Fruit fly (Drosophila melanogaster) whole organism, pupa: Measurements from ENCODE around the gene CG42660.

ENCODE experiments used
- CG10348 ChIP-seq: fragments of 200-800 bp; sonication (Bioruptor generic); IDR thresholded peaks from 2 replicates; pipeline ENCODE4 v1.3.6; 2022; ENCODE audit warnings: missing biosample characterization, missing genetic modification characterization
- CG12605 ChIP-seq: fragments of 200-800 bp; sonication (Bioruptor generic); IDR thresholded peaks from 2 replicates; pipeline ENCODE4 v1.3.6; 2022; ENCODE audit warnings: missing biosample characterization, missing genetic modification characterization
- CG13204 ChIP-seq: fragments of 200-800 bp; sonication (Bioruptor generic); optimal IDR thresholded peaks from 2 replicates; lab custom pipeline; 2018; ENCODE audit warnings: missing biosample characterization, mild to moderate bottlenecking, missing genetic modification characterization, moderate library complexity
- CG14655 ChIP-seq: fragments of 200-800 bp; sonication (Bioruptor generic); optimal IDR thresholded peaks from 3 replicates; lab custom pipeline; 2017; ENCODE audit warnings: mild to moderate bottlenecking, missing biosample characterization, missing genetic modification reagents, missing genetic modification characterization
- CG15710 ChIP-seq: fragments of 200-800 bp; sonication (Bioruptor generic); optimal IDR thresholded peaks from 2 replicates; lab custom pipeline; 2018; ENCODE audit warnings: missing biosample characterization, mild to moderate bottlenecking, missing genetic modification characterization, moderate library complexity
- CG17806 ChIP-seq: fragments of 200-800 bp; sonication (Bioruptor generic); optimal IDR thresholded peaks from 2 replicates; lab custom pipeline; 2018; ENCODE audit warnings: missing biosample characterization, mild to moderate bottlenecking, missing genetic modification characterization, moderate library complexity
- CG32121 ChIP-seq: fragments of 200-800 bp; sonication (Bioruptor generic); IDR thresholded peaks from 2 replicates; pipeline ENCODE4 v1.3.6; 2022; ENCODE audit warnings: missing biosample characterization, missing genetic modification characterization
- CG34367 ChIP-seq: fragments of 200-800 bp; sonication (Bioruptor generic); optimal IDR thresholded peaks from 2 replicates; lab custom pipeline; 2018; ENCODE audit warnings: missing biosample characterization, mild to moderate bottlenecking, missing genetic modification characterization
- CG4496 ChIP-seq: fragments of 200-800 bp; sonication (Bioruptor generic); IDR thresholded peaks from 3 replicates; pipeline ENCODE4 v1.3.6; 2022; ENCODE audit warnings: missing biosample characterization, missing genetic modification characterization
- CG8159 ChIP-seq: fragments of 200-800 bp; sonication (Bioruptor generic); optimal IDR thresholded peaks from 3 replicates; lab custom pipeline; 2018; ENCODE audit warnings: missing biosample characterization, mild to moderate bottlenecking, missing genetic modification characterization, moderate library complexity
- CG8301 ChIP-seq: fragments of 200-800 bp; sonication (Bioruptor generic); optimal IDR thresholded peaks from 2 replicates; lab custom pipeline; 2018; ENCODE audit warnings: missing biosample characterization, mild to moderate bottlenecking, missing genetic modification characterization
- CG9948 ChIP-seq: fragments of 200-800 bp; sonication (Bioruptor generic); optimal IDR thresholded peaks from 2 replicates; lab custom pipeline; 2018; ENCODE audit warnings: missing biosample characterization, mild to moderate bottlenecking, missing genetic modification characterization, moderate library complexity
- D1 ChIP-seq: fragments of 200-800 bp; sonication (Bioruptor generic); optimal IDR thresholded peaks from 2 replicates; lab custom pipeline; 2018; ENCODE audit warnings: missing biosample characterization, mild to moderate bottlenecking, missing genetic modification characterization, moderate library complexity
- EcR ChIP-seq: fragments of 200-800 bp; sonication (Bioruptor generic); optimal IDR thresholded peaks from 3 replicates; lab custom pipeline; 2019; ENCODE audit warnings: missing biosample characterization, missing genetic modification characterization, mild to moderate bottlenecking, moderate library complexity, missing genetic modification reagents
- Ets98B ChIP-seq: fragments of 200-800 bp; sonication (Bioruptor generic); IDR thresholded peaks from 2 replicates; pipeline ENCODE4 v1.3.6; 2022; ENCODE audit warnings: missing biosample characterization, missing genetic modification characterization
- Pif1A ChIP-seq: fragments of 200-800 bp; sonication (Bioruptor generic); optimal IDR thresholded peaks from 3 replicates; lab custom pipeline; 2016; ENCODE audit warnings: missing biosample characterization, missing genetic modification characterization
- Pif1B ChIP-seq: fragments of 200-800 bp; sonication (Bioruptor generic); optimal IDR thresholded peaks from 3 replicates; lab custom pipeline; 2016; ENCODE audit warnings: missing biosample characterization, missing genetic modification characterization
- Snoo ChIP-seq: fragments of 200-800 bp; sonication (Bioruptor generic); optimal IDR thresholded peaks from 3 replicates; lab custom pipeline; 2017; ENCODE audit warnings: missing biosample characterization, mild to moderate bottlenecking, missing genetic modification characterization, inconsistent platforms
- fd96Ca ChIP-seq: fragments of 200-800 bp; sonication (Bioruptor generic); IDR thresholded peaks from 3 replicates; pipeline ENCODE4 v1.3.6; 2022; ENCODE audit warnings: missing biosample characterization, missing genetic modification characterization
- gl ChIP-seq: fragments of 200-800 bp; sonication (Bioruptor generic); optimal IDR thresholded peaks from 2 replicates; lab custom pipeline; 2018; ENCODE audit warnings: missing biosample characterization, mild to moderate bottlenecking, missing genetic modification characterization
- rn ChIP-seq: fragments of 200-800 bp; sonication (Bioruptor generic); IDR thresholded peaks from 2 replicates; pipeline ENCODE4 v1.3.6; 2022; ENCODE audit warnings: missing biosample characterization, missing genetic modification characterization

The CG42660 gene

DNA sequence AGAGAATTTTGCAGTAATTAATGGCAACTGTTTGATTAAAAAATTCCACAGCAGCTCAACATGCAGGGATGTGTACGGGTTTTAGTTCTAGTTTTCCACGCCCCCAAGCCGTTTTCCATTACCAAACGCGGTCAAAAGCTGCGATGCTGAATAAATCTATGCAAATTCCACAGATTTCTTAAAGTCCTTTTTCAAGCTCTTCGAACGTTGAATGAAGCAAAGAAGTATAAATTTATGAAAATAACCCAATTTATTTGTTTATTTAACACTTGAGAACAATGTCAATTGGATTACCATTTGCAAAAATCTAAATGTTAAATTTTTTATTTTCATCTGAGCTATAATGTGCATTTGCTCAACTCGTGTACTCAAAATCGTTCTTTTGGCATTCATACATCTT lies at the start of gene CG42660, which contains the start of the genes CG42661 and Tsp66A:
CG42660 (plus strand) TSS at position 301 of the 400 bp plus-strand sequence.
CG42661 (plus strand) TSS at position 301 of the 400 bp plus-strand sequence.
Tsp66A (plus strand) TSS at position 301 of the 400 bp plus-strand sequence.
- TF ChIP-seq fd96Ca (GFP tag; lab: Robert Waterston, UW) = no peak
- TF ChIP-seq CG13204 (GFP tag; lab: Kevin White, UChicago) = no peak
- TF ChIP-seq CG4496 (GFP tag; lab: Robert Waterston, UW) = no peak
- no peak for TF ChIP-seq Pif1B (GFP tag; lab: Kevin White, UChicago)
- TF ChIP-seq CG17806 (tag; lab: Kevin White, UChicago) = no peak
- TF ChIP-seq Ets98B = no peak
- TF ChIP-seq CG9948 (tag; lab: Kevin White, UChicago) = no peak
- no peak for TF ChIP-seq CG14655 (GFP tag; lab: Kevin White, UChicago)
- TF ChIP-seq CG34367 (tag; lab: Kevin White, UChicago) = no peak
- TF ChIP-seq CG32121 (GFP tag; lab: Robert Waterston, UW) = no peak
- TF ChIP-seq EcR (GFP tag; lab: Kevin White, UChicago) = no peak
- no peak for TF ChIP-seq CG8301 (tag; lab: Kevin White, UChicago)
- TF ChIP-seq Pif1A (GFP tag; lab: Kevin White, UChicago) = no peak
- TF ChIP-seq rn (GFP tag; lab: Robert Waterston, UW) = no peak
- TF ChIP-seq CG12605 (GFP tag; lab: Robert Waterston, UW) = no peak
- TF ChIP-seq gl (tag; lab: Kevin White, UChicago) = no peak
- TF ChIP-seq Snoo (tag; lab: Kevin White, UChicago) = no peak
- no peak for TF ChIP-seq CG8159 (tag; lab: Kevin White, UChicago)

DNA sequence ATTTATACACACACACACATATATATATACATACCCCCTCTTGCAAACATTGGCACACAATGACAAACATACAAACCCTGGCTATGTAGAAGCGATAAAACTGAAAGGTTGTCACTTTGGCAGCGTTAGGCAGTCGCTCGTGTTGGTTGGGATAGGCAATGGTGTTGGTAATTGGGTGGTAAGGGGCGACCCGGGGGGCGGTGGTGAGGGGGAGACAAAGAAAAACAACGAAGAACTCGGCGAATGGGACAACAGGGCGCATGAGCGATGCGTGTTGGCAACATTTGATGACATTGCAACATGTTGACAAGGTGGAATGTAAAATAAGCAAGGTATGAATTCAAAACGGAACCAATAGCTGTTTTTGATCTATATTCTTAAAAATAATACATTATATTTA lies 42.7 kb upstream of the CG42660 start:
- TF ChIP-seq CG34367 (tag; lab: Kevin White, UChicago) (no peak), EcR (GFP tag; lab: Kevin White, UChicago) (no peak), Pif1B (GFP tag; lab: Kevin White, UChicago) (no peak), CG32121 (GFP tag; lab: Robert Waterston, UW) (no peak), CG8159 (tag; lab: Kevin White, UChicago) (no peak), Pif1A (GFP tag; lab: Kevin White, UChicago) (no peak), CG12605 (GFP tag; lab: Robert Waterston, UW) (no peak), CG15710 (tag; lab: Kevin White, UChicago) (no peak), gl (tag; lab: Kevin White, UChicago) (no peak), CG4496 (GFP tag; lab: Robert Waterston, UW) (no peak), CG10348 (GFP tag; lab: Robert Waterston, UW) (no peak)

DNA sequence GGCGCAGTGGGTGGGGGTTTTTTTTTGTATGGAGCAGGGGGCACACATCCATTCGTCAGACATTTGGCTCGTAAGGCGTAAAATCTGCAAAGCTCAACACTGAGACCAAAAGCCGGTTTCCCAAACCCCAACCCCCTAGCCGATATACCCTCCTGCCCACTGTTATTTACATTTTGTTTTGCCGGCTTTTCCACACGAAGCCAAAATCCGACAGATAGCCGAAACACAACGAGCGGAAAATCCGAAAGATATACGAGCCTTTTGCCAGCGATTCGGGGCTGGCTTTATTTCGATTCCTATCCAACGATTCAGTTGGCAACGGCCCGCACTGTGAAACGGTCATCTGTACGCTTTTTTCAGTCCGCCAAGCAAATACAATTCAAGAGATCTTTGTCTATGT lies 41.8 kb upstream of the CG42660 start, which contains the start of gene CG42458:
CG42458 (plus strand) TSS at position 311 of the 400 bp plus-strand sequence.
- TF ChIP-seq D1 (tag; lab: Kevin White, UChicago) (no peak), CG4496 (GFP tag; lab: Robert Waterston, UW) (peak; percentile 64; the same call in 1 of the 3 replicates), Snoo (tag; lab: Kevin White, UChicago) (no peak), fd96Ca (GFP tag; lab: Robert Waterston, UW) (no peak), CG34367 (tag; lab: Kevin White, UChicago) (no peak), CG9948 (tag; lab: Kevin White, UChicago) (no peak), rn (GFP tag; lab: Robert Waterston, UW) (no peak), CG17806 (tag; lab: Kevin White, UChicago) (no peak), gl (tag; lab: Kevin White, UChicago) (no peak), CG32121 (GFP tag; lab: Robert Waterston, UW) (no peak; the same call in 1 of the 2 replicates), Ets98B (0 out of 2 replicates have a peak, but pooled peaks have one; percentile 37), EcR (GFP tag; lab: Kevin White, UChicago) (no peak), CG8159 (tag; lab: Kevin White, UChicago) (no peak), Pif1B (GFP tag; lab: Kevin White, UChicago) (no peak), Pif1A (GFP tag; lab: Kevin White, UChicago) (no peak), CG8301 (tag; lab: Kevin White, UChicago) (no peak), CG10348 (GFP tag; lab: Robert Waterston, UW) (no peak)

DNA sequence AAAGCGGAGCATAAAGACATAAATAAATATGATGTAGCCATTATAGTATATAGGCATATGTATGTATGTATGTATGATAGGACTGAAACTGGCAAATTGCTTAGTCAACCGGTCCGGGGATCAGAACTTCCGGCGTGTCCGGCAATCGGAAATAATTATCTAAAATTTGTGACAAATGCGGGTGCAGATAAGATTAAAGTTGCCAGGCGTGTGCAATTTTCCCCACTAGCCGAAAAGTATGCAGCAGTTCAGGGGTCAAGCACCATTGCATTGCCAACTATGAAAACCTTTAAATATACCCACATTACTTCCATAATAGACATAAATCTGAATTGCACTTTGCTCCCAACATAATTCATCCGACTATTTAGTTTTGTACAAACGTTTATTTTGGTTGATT lies 33.0 kb upstream of the CG42660 start:
- no peak for TF ChIP-seq CG15710 (tag; lab: Kevin White, UChicago)
- TF ChIP-seq CG34367 (tag; lab: Kevin White, UChicago) = no peak
- TF ChIP-seq Ets98B = no peak
- no peak for TF ChIP-seq Pif1A (GFP tag; lab: Kevin White, UChicago)
- no peak for TF ChIP-seq CG13204 (GFP tag; lab: Kevin White, UChicago)
- no peak for TF ChIP-seq D1 (tag; lab: Kevin White, UChicago)
- TF ChIP-seq CG12605 (GFP tag; lab: Robert Waterston, UW) = no peak
- TF ChIP-seq CG4496 (GFP tag; lab: Robert Waterston, UW) = no peak
- no peak for TF ChIP-seq gl (tag; lab: Kevin White, UChicago)
- no peak for TF ChIP-seq rn (GFP tag; lab: Robert Waterston, UW)
- no peak for TF ChIP-seq CG17806 (tag; lab: Kevin White, UChicago)
- TF ChIP-seq EcR (GFP tag; lab: Kevin White, UChicago) = no peak
- TF ChIP-seq, all 21 proteins: peak for 0

DNA sequence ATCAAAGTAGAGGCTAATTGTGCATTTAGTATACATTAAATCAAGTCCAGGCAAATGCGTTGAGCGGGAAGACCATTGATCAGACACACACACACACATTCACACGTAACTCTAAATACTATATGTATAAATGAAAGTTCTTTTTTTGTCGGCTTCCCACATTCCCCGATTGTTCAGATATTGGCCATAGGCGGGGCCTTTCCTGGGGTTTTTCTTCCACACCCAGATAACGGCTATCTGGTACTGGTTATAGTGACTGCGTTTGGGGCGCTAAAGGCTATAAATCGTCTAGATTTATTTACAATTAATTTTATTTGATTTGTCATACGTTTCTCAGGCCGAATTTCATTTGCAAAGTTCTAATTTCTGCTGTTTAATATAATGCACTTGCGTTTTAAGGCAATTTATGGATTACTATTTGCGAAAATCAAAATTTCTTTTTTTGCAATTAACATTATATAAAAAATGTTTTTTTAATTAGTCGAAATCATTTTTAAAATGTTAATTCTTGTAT lies 32.4 kb upstream of the CG42660 start:
- TF ChIP-seq CG32121 (GFP tag; lab: Robert Waterston, UW) (no peak), CG14655 (GFP tag; lab: Kevin White, UChicago) (no peak), CG8159 (tag; lab: Kevin White, UChicago) (no peak), CG34367 (tag; lab: Kevin White, UChicago) (no peak), CG12605 (GFP tag; lab: Robert Waterston, UW) (no peak), CG4496 (GFP tag; lab: Robert Waterston, UW) (no peak), fd96Ca (GFP tag; lab: Robert Waterston, UW) (no peak), CG10348 (GFP tag; lab: Robert Waterston, UW) (no peak), rn (GFP tag; lab: Robert Waterston, UW) (no peak), gl (tag; lab: Kevin White, UChicago) (no peak), Pif1B (GFP tag; lab: Kevin White, UChicago) (no peak)
- TF ChIP-seq, all 21 proteins: peak for 0
